Worm (Caenorhabditis elegans): ENCODE results near the gene polh-1.

Gene polh-1

DNA sequence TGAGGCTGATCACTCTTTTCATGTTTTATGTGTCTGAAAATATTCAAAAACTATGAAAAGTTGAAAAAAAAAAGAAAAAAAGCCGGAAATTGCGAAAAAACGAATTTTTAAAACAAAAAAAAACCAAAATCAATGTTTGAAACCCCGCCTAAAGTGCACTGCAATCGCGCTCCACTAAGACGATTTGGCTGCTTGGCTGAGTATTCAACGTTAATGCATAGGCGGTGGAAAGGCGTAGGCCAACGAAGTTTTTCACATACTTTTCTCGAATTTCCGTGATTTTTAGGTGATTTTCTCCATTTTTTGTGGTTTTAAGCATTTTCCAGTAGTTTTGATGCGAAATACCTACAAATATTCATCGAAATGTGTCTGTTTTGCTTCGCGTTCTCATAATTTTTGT, at the start of gene polh-1, which contains the start of gene rps-22:
Gene polh-1 (minus strand): TSS at position 34 of the 400 bp plus-strand sequence.
Gene rps-22 (plus strand): TSS at position 300 of the 400 bp plus-strand sequence.
- TF ChIP-seq pha-4 (GFP tag; IDR thresholded peaks at IDR 0.05) (peak; percentile 35; the same call in 1 of the 2 replicates), pha-4 (tag; optimal IDR thresholded peaks at IDR 0.05) (peak; percentile 74), nhr-11 (tag; optimal IDR thresholded peaks at IDR 0.05) (peak; percentile 85), ztf-11 (tag; optimal IDR thresholded peaks at IDR 0.05) (no peak), dpl-1 (GFP tag; optimal IDR thresholded peaks at IDR 0.05) (peak; percentile 98), nhr-41 (GFP tag; IDR thresholded peaks at IDR 0.05) (no peak), Y48G9A.11 (GFP tag; IDR thresholded peaks at IDR 0.05) (no peak), arid-1 (GFP tag; conservative IDR thresholded peaks at IDR 0.05) (peak; percentile 67; the same call in 1 of the 2 replicates), T26A8.4 (GFP tag; IDR thresholded peaks at IDR 0.05) (peak; percentile 64), tra-1 (GFP tag; IDR thresholded peaks at IDR 0.05) (no peak), F44E2.7 (GFP tag; IDR thresholded peaks at IDR 0.05) (no peak), nhr-77 (tag; optimal IDR thresholded peaks at IDR 0.05) (peak; percentile 96), sdz-12 (GFP tag; optimal IDR thresholded peaks at IDR 0.05) (no peak), ceh-82 (tag; optimal IDR thresholded peaks at IDR 0.05) (no peak), rbr-2 (tag; optimal IDR thresholded peaks at IDR 0.05) (peak; percentile 80), zip-11 (GFP tag; IDR thresholded peaks at IDR 0.05) (no peak), nhr-28 (tag; optimal IDR thresholded peaks at IDR 0.05) (peak; percentile 87), ztf-7 (tag; optimal IDR thresholded peaks at IDR 0.05) (no peak), mdt-29 (GFP tag; IDR thresholded peaks at IDR 0.05) (no peak), nhr-6 (tag; optimal IDR thresholded peaks at IDR 0.05) (peak; percentile 96), duxl-1 (tag; optimal IDR thresholded peaks at IDR 0.05; ENCODE audit: poor library complexity) (peak; percentile 12), spr-1 (tag; optimal IDR thresholded peaks at IDR 0.05) (no peak), pqm-1 (tag; optimal IDR thresholded peaks at IDR 0.05) (peak; percentile 19), nhr-25 (tag; optimal IDR thresholded peaks at IDR 0.05; ENCODE audit: borderline replicate concordance, insufficient read depth) (peak; percentile 92), T20F7.1 (GFP tag; optimal IDR thresholded peaks at IDR 0.05) (peak; percentile 89), F26F4.8 (GFP tag; conservative IDR thresholded peaks at IDR 0.05) (no peak), mdl-1 (tag; optimal IDR thresholded peaks at IDR 0.05) (peak in 1 of 2 experiments; percentile 19), unc-62 (GFP tag; optimal IDR thresholded peaks at IDR 0.05 in 1 of 2) (peak in 1 of 2 experiments; percentile 54), unc-62 (tag; optimal IDR thresholded peaks at IDR 0.05) (no peak), F37D6.2 (tag; optimal IDR thresholded peaks at IDR 0.05) (no peak), unc-39 (tag; optimal IDR thresholded peaks at IDR 0.05) (no peak), cey-2 (tag; optimal IDR thresholded peaks at IDR 0.05; ENCODE audit: borderline replicate concordance, insufficient read depth) (no peak), nhr-111 (GFP tag; optimal IDR thresholded peaks at IDR 0.05) (no peak), dve-1 (tag; optimal IDR thresholded peaks at IDR 0.05; ENCODE audit: insufficient read depth) (peak; percentile 92), lin-15B (tag; optimal IDR thresholded peaks at IDR 0.05) (peak; percentile 68), hmg-1.1 (GFP tag; IDR thresholded peaks at IDR 0.05) (peak; percentile 86), mes-2 (tag; optimal IDR thresholded peaks at IDR 0.05; ENCODE audit: poor library complexity, severe bottlenecking) (peak; percentile 92), D1046.2 (GFP tag; IDR thresholded peaks at IDR 0.05) (no peak), jun-1 (tag; optimal IDR thresholded peaks at IDR 0.05) (no peak), unc-130 (GFP tag; optimal IDR thresholded peaks at IDR 0.05) (peak; percentile 15), hlh-11 (tag; optimal IDR thresholded peaks at IDR 0.05) (peak; percentile 73), mxl-3 (GFP tag; optimal IDR thresholded peaks at IDR 0.05) (no peak), ceh-20 (GFP tag; IDR thresholded peaks at IDR 0.05) (0 out of 2 replicates have a peak, but pooled peaks have one; percentile 26), mep-1 (tag; optimal IDR thresholded peaks at IDR 0.05) (peak; percentile 93), php-3 (GFP tag; IDR thresholded peaks at IDR 0.05) (no peak), aha-1 (tag) (peak; percentile 67), set-16 (GFP tag; IDR thresholded peaks at IDR 0.05) (no peak), lin-1 (GFP tag; IDR thresholded peaks at IDR 0.05) (peak; percentile 54; the same call in 1 of the 2 replicates), ctbp-1 (GFP tag; IDR thresholded peaks at IDR 0.05) (0 out of 2 replicates have a peak, but pooled peaks have one; percentile 25), nhr-237 (tag; optimal IDR thresholded peaks at IDR 0.05) (no peak), egl-43 (GFP tag; IDR thresholded peaks at IDR 0.05) (no peak), ceh-62 (tag; optimal IDR thresholded peaks at IDR 0.05) (no peak)

All from whole organism, L4 larva.